Worm (Caenorhabditis elegans) whole organism, mixed stage, embryonic: ENCODE results near the gene txt-10.

Experiments
- ceh-83 ChIP-seq: fragments of 200-800 bp; sonication (Bioruptor generic); optimal IDR thresholded peaks from 2 replicates; lab custom pipeline; 2018; ENCODE audit warnings: mild to moderate bottlenecking, missing genetic modification characterization, missing compliant biosample characterization
- unc-62 ChIP-seq: fragments of 150-350 bp; optimal IDR thresholded peaks from 2 replicates; lab custom pipeline; 2014; ENCODE audit warnings: missing biosample characterization, missing genetic modification reagents, missing genetic modification characterization

DNA sequence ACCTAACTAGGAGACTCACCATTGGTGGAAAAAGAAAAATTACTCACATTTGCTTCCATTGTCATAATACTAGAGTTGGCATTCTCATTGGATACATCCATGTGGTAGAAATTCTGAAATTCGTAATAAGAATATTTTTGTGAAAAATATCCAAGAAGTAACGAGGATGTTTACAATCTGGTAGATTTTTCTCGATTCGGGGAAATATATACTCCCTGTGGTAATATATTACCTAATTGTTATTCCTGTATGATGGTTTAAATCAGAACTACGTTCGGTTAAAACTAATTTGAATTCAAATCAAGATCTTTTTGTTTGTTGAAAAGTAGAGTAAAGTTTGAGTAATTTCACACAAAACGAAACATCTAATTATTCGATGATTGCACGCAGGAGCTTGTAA, 16.4 kb upstream of the txt-10 start, which contains the start of gene srd-34:
- TF ChIP-seq ceh-83 (GFP tag; lab: Kevin White, UChicago), result no peak
- TF ChIP-seq unc-62 (GFP tag; lab: Kevin White, UChicago), result no peak
